Worm (Caenorhabditis elegans) whole organism, early embryonic: ENCODE data around the gene daf-38.
"Not testable (repeated sequence)": the region's sequence is repeated elsewhere in the genome, so short reads cannot be mapped to it uniquely, and the experiment has no call there.

Experiments used
- F13C5.2 ChIP-seq: sonication (generic microtip); optimal IDR thresholded peaks from 2 replicates; lab custom pipeline; 2017; ENCODE audit warnings: mild to moderate bottlenecking, missing genetic modification characterization, inconsistent platforms, missing compliant biosample characterization
- ama-1 ChIP-seq: fragments of 150-350 bp; optimal IDR thresholded peaks from 2 replicates; lab custom pipeline; 2014
- ceh-13 ChIP-seq: fragments of 200-800 bp; sonication (Bioruptor generic); optimal IDR thresholded peaks from 2 replicates; lab custom pipeline; 2018; ENCODE audit warnings: mild to moderate bottlenecking, missing genetic modification characterization, missing compliant biosample characterization
- hmg-4 ChIP-seq: fragments of 200-800 bp; sonication (Bioruptor generic); optimal IDR thresholded peaks from 2 replicates; lab custom pipeline; 2018; ENCODE audit warnings: mild to moderate bottlenecking, missing genetic modification characterization, missing compliant biosample characterization
- pes-1 ChIP-seq: fragments of 200-800 bp; sonication (Bioruptor generic); IDR thresholded peaks from 2 replicates; pipeline ENCODE4 v1.3.6; 2022; ENCODE audit warnings: missing genetic modification reagents, missing genetic modification characterization, missing compliant biosample characterization

- not testable (repeated sequence) for TF ChIP-seq hmg-4 (GFP tag; lab: Kevin White, UChicago); ama-1 (lab: Kevin White, UChicago); ceh-13 (GFP tag; lab: Kevin White, UChicago); pes-1 (GFP tag; lab: Robert Waterston, UW); F13C5.2 (tag; lab: Kevin White, UChicago)
Measured at ce11 chrIV:15790846-15791245, 29.0 kb upstream of the daf-38 start, which contains the start of gene Y105C5A.1273.
